Fruit fly (Drosophila melanogaster): ENCODE data around the gene Sxl.

Sxl gene

dm6 chrX:7109793-7110606, 12.1 kb upstream of the Sxl start, which contains the start of gene fz4 (continued):
- TF ChIP-seq sug (tag; optimal IDR thresholded peaks at IDR 0.05) (peak; percentile 16), Dbx (GFP tag; IDR thresholded peaks at IDR 0.05) (no peak), CG2116 (GFP tag; optimal IDR thresholded peaks at IDR 0.05) (peak; percentile 65), rib (GFP tag; IDR thresholded peaks at IDR 0.05) (no peak), org-1 (GFP tag; optimal IDR thresholded peaks at IDR 0.05) (no peak), HHEX (GFP tag; optimal IDR thresholded peaks at IDR 0.05) (no peak), ind (GFP tag; optimal IDR thresholded peaks at IDR 0.05) (no peak), fd64A (GFP tag; optimal IDR thresholded peaks at IDR 0.05) (no peak), Six4 (GFP tag; optimal IDR thresholded peaks at IDR 0.05) (no peak), CG2712 (tag; optimal IDR thresholded peaks at IDR 0.05) (peak; percentile 12), CG13894 (tag; optimal IDR thresholded peaks at IDR 0.05) (no peak), ftz-f1 (GFP tag; optimal IDR thresholded peaks at IDR 0.05) (peak; percentile 61), Taf1 (GFP tag; IDR thresholded peaks at IDR 0.05) (no peak), Pdp1 (GFP tag; optimal IDR thresholded peaks at IDR 0.05) (peak in 1 of 2 experiments; percentile 43), pnt (GFP tag; optimal IDR thresholded peaks at IDR 0.05) (no peak), CG34376 (GFP tag; optimal IDR thresholded peaks at IDR 0.05) (peak; percentile 46), B-H1 (GFP tag; IDR thresholded peaks at IDR 0.05) (no peak), Sox100B (GFP tag; optimal IDR thresholded peaks at IDR 0.05) (no peak), cg (GFP tag; optimal IDR thresholded peaks at IDR 0.05) (no peak), CG3065 (GFP tag; optimal IDR thresholded peaks at IDR 0.05) (no peak), CG4404 (GFP tag; IDR thresholded peaks at IDR 0.05) (no peak), so (GFP tag; IDR thresholded peaks at IDR 0.05) (no peak), CG6813 (GFP tag; optimal IDR thresholded peaks at IDR 0.05) (no peak), bbx (GFP tag; IDR thresholded peaks at IDR 0.05; ENCODE audit: partially characterized antibody) (peak; percentile 84), br (optimal IDR thresholded peaks at IDR 0.05) (no peak), CG9609 (GFP tag; optimal IDR thresholded peaks at IDR 0.05) (no peak), dmrt11E (tag; optimal IDR thresholded peaks at IDR 0.05) (no peak), z (GFP tag; IDR thresholded peaks at IDR 0.05) (no peak), CG5245 (GFP tag; optimal IDR thresholded peaks at IDR 0.05) (no peak), HLHmδ (GFP tag; optimal IDR thresholded peaks at IDR 0.05) (no peak), CoRest (tag; optimal IDR thresholded peaks at IDR 0.05) (peak; percentile 8), CG31441 (GFP tag; IDR thresholded peaks at IDR 0.05) (no peak), klu (GFP tag; IDR thresholded peaks at IDR 0.05) (no peak), jing (GFP tag; optimal IDR thresholded peaks at IDR 0.05) (no peak), nom (GFP tag; optimal IDR thresholded peaks at IDR 0.05) (peak; percentile 61), cas (GFP tag; IDR thresholded peaks at IDR 0.05) (no peak), Dll (GFP tag; IDR thresholded peaks at IDR 0.05; ENCODE audit: partially characterized antibody) (peak; percentile 78), az2 (GFP tag; optimal IDR thresholded peaks at IDR 0.05) (no peak), da (GFP tag; optimal IDR thresholded peaks at IDR 0.05) (no peak), CG10565 (GFP tag; optimal IDR thresholded peaks at IDR 0.05) (no peak), CG12299 (tag; optimal IDR thresholded peaks at IDR 0.05) (no peak), Gug (GFP tag; IDR thresholded peaks at IDR 0.05) (no peak; the same call in 3 of the 4 replicates), CG10431 (GFP tag; optimal IDR thresholded peaks at IDR 0.05) (no peak), CG33557 (GFP tag; optimal IDR thresholded peaks at IDR 0.05) (peak; percentile 11), D19A (tag; optimal IDR thresholded peaks at IDR 0.05) (no peak), exex (tag; optimal IDR thresholded peaks at IDR 0.05) (peak; percentile 55), sna (GFP tag; IDR thresholded peaks at IDR 0.05; ENCODE audit: partially characterized antibody) (peak; percentile 59), ttk (GFP tag; IDR thresholded peaks at IDR 0.05) (no peak), CG1024 (GFP tag; IDR thresholded peaks at IDR 0.05) (no peak), H2.0 (GFP tag; IDR thresholded peaks at IDR 0.05) (no peak)
